Fruit fly (Drosophila melanogaster): Measurements from ENCODE around the gene unc80.
A peak's percentile ranks its signal among the peaks of the same experiment; 100 is the strongest.

The unc80 gene

DNA sequence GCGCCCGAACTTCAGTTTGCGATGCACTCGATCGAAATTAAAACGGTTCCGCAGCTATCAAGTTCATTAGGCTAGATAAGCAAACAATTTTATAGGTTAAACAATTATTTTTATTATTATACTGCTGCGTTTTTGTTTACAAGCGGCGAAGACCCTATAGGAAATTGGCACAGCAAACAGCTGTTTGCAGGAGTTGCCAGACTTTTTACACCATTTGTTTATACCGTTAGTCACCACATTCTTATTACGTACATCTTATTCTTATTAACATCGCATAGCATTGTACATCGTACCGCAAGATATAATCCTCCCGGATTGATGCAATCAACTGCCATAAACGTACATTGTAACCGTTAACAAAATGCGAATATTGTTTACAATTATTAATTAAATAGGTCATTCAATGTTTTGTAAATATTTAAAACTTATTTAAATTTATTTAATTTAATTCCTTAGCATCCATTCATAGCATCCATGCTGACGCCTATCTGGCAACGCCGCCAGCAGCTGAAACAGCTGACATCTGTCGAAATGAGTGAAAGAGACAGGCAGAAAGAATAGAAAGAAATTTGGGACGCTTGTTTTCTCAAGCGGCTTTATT is 44.4 kb downstream of the unc80 start, which contains the start of the genes CROT and CG12877:
Gene CROT (minus strand): TSS at position 171 of the 601 bp plus-strand sequence.
Gene CG12877 (plus strand): TSS at position 520 of the 601 bp plus-strand sequence.
- peak; percentile 73 for TF ChIP-seq noc (tag; optimal IDR thresholded peaks at IDR 0.05)

Measured in whole organism, larva.